Worm (Caenorhabditis elegans) whole organism, midembryonic: ENCODE measurements around the gene K11D12.12.

Experiments
- flt-1 ChIP-seq: fragments of 200-800 bp; sonication (Bioruptor generic); IDR thresholded peaks from 2 replicates; pipeline ENCODE4 v1.3.6; 2022; ENCODE audit warnings: missing genetic modification characterization, missing compliant biosample characterization
- tab-1 ChIP-seq: fragments of 200-800 bp; sonication (Bioruptor generic); IDR thresholded peaks from 2 replicates; pipeline ENCODE4 v1.3.6; 2022; ENCODE audit warnings: missing genetic modification characterization, missing compliant biosample characterization
- ztf-23 ChIP-seq: fragments of 200-800 bp; sonication (Bioruptor generic); IDR thresholded peaks from 2 replicates; pipeline ENCODE4 v1.3.6; 2022; ENCODE audit warnings: missing genetic modification reagents, missing genetic modification characterization, missing compliant biosample characterization
- ztf-29 ChIP-seq: fragments of 200-800 bp; sonication (Bioruptor generic); IDR thresholded peaks from 2 replicates; pipeline ENCODE4 v1.3.6; 2022; ENCODE audit warnings: missing genetic modification reagents, missing genetic modification characterization, missing compliant biosample characterization

- TF ChIP-seq flt-1 (GFP tag; lab: Robert Waterston, UW), result no peak
- no peak for TF ChIP-seq tab-1
- no peak for TF ChIP-seq ztf-29 (GFP tag; lab: Robert Waterston, UW)
- TF ChIP-seq ztf-23, result no peak
These were observed 45.0 kb downstream of the K11D12.12 start, which contains the start of gene C04F5.2 for ce11 chrV:5097035-5097434.
